Fruit fly (Drosophila melanogaster) whole organism, adult: Measurements from ENCODE around the gene ZIPIC.

ENCODE experiments used
- CG11617 ChIP-seq: fragments of 200-800 bp; sonication (Bioruptor generic); optimal IDR thresholded peaks from 2 replicates; lab custom pipeline; 2017; ENCODE audit warnings: mild to moderate bottlenecking, missing biosample characterization, missing genetic modification reagents, missing genetic modification characterization
- CG12768 ChIP-seq: fragments of 200-800 bp; sonication (Bioruptor generic); optimal IDR thresholded peaks from 2 replicates; lab custom pipeline; 2017; ENCODE audit warnings: missing biosample characterization, missing genetic modification characterization, mild to moderate bottlenecking, moderate library complexity, missing genetic modification reagents
- CG14711 ChIP-seq: fragments of 200-800 bp; sonication (Bioruptor generic); optimal IDR thresholded peaks from 2 replicates; lab custom pipeline; 2018; ENCODE audit warnings: missing biosample characterization, mild to moderate bottlenecking, missing genetic modification characterization, moderate library complexity
- CG1620 ChIP-seq: fragments of 200-800 bp; sonication (Bioruptor generic); optimal IDR thresholded peaks from 2 replicates; lab custom pipeline; 2016; ENCODE audit warnings: missing biosample characterization, missing genetic modification characterization
- CG33017 ChIP-seq: fragments of 200-800 bp; sonication (Bioruptor generic); optimal IDR thresholded peaks from 2 replicates; lab custom pipeline; 2018; ENCODE audit warnings: missing biosample characterization, mild to moderate bottlenecking, missing genetic modification characterization, moderate library complexity
- CG5204 ChIP-seq: fragments of 200-800 bp; sonication (Bioruptor generic); optimal IDR thresholded peaks from 2 replicates; lab custom pipeline; 2016; ENCODE audit warnings: missing biosample characterization, missing genetic modification characterization
- CG7045 ChIP-seq: fragments of 200-800 bp; sonication (Bioruptor generic); optimal IDR thresholded peaks from 2 replicates; lab custom pipeline; 2017; ENCODE audit warnings: missing biosample characterization, mild to moderate bottlenecking, missing genetic modification characterization
- CG7101 ChIP-seq: fragments of 200-800 bp; sonication (Bioruptor generic); optimal IDR thresholded peaks from 2 replicates; lab custom pipeline; 2018; ENCODE audit warnings: missing biosample characterization, mild to moderate bottlenecking, missing genetic modification characterization, moderate library complexity
- Clk ChIP-seq: fragments of 200-800 bp; sonication (Bioruptor generic); optimal IDR thresholded peaks from 2 replicates; lab custom pipeline; 2017; ENCODE audit warnings: missing biosample characterization, missing genetic modification characterization
- Crg-1 ChIP-seq: fragments of 200-800 bp; sonication (Bioruptor generic); optimal IDR thresholded peaks from 2 replicates; lab custom pipeline; 2016; ENCODE audit warnings: missing biosample characterization, missing genetic modification characterization
- Hr96 ChIP-seq: fragments of 200-800 bp; sonication (Bioruptor generic); optimal IDR thresholded peaks from 2 replicates; lab custom pipeline; 2016; ENCODE audit warnings: missing biosample characterization, missing genetic modification characterization
- Mnt ChIP-seq: fragments of 200-800 bp; sonication (Bioruptor generic); optimal IDR thresholded peaks from 2 replicates; lab custom pipeline; 2016; ENCODE audit warnings: missing biosample characterization, mild to moderate bottlenecking, missing genetic modification characterization
- bab1 ChIP-seq: fragments of 200-800 bp; sonication (Bioruptor generic); optimal IDR thresholded peaks from 3 replicates; lab custom pipeline; 2019; ENCODE audit warnings: missing biosample characterization, mild to moderate bottlenecking, missing genetic modification characterization, moderate library complexity
- cic ChIP-seq: fragments of 200-800 bp; sonication (Bioruptor generic); optimal IDR thresholded peaks from 2 replicates; lab custom pipeline; 2017; ENCODE audit warnings: missing biosample characterization, mild to moderate bottlenecking, missing genetic modification characterization, moderate library complexity
- cnc ChIP-seq, 2 experiments: fragments of >200 bp; optimal IDR thresholded peaks; 2 replicates each; lab custom pipeline; 2017
- kay ChIP-seq: fragments of 200-800 bp; sonication (Bioruptor generic); peaks from one replicate; lab custom pipeline; 2016; ENCODE audit warnings: missing biosample characterization, missing genetic modification characterization, borderline replicate concordance
- ovo ChIP-seq: fragments of 200-800 bp; sonication (Bioruptor generic); optimal IDR thresholded peaks from 2 replicates; lab custom pipeline; 2016; ENCODE audit warnings: missing biosample characterization, missing genetic modification characterization
- pad ChIP-seq: fragments of 200-800 bp; sonication (Bioruptor generic); optimal IDR thresholded peaks from 3 replicates; lab custom pipeline; 2017; ENCODE audit warnings: missing biosample characterization, missing genetic modification characterization, mild to moderate bottlenecking, moderate library complexity, missing genetic modification reagents
- tj ChIP-seq: fragments of 200-800 bp; sonication (Bioruptor generic); optimal IDR thresholded peaks from 3 replicates; lab custom pipeline; 2017; ENCODE audit warnings: missing biosample characterization, mild to moderate bottlenecking, missing genetic modification characterization, moderate library complexity
- toe ChIP-seq: fragments of 200-800 bp; sonication (Bioruptor generic); optimal IDR thresholded peaks from 2 replicates; lab custom pipeline; 2016; ENCODE audit warnings: missing biosample characterization, missing genetic modification characterization

The ZIPIC gene

DNA sequence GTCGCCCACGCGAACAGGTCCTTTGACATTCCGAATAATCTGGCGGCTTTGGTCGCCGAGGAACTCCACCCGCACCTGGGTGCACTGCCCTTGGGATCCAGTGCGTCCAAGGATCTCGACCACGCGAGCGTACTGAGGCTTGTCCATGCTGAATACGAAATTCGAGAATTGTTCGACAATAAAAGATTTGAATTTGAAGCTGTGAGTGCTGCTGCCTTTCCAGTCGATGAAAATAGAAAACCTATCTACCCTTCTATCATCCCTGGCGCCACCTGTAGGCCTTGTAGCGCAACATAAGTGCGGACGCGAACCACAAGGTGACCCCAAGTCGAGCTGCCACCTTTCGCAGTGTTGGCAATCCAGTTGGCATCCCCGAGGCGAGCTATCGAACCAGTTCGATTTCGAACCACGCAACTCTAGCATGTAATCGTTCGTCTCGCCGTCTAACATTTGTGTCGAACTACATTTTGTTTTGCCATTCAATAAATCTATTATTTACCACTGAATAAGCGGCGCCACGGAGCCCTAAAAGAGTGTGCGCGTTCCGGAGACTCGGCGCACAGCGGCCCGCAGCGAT, 14.1 kb downstream of the ZIPIC start, which contains the start of the genes RpS28a and Axn:
RpS28a (minus strand) TSS at position 197 of the 577 bp plus-strand sequence.
Axn (plus strand) TSS at position 391 of the 577 bp plus-strand sequence.
- TF ChIP-seq pad (GFP tag; lab: Kevin White, UChicago): no peak
- no peak for TF ChIP-seq CG1620 (GFP tag; lab: Kevin White, UChicago)
- peak; percentile 5 for TF ChIP-seq Mnt (GFP tag; lab: Kevin White, UChicago)
- no peak for TF ChIP-seq CG33017
- TF ChIP-seq toe (GFP tag; lab: Kevin White, UChicago): no peak
- peak; percentile 57 for TF ChIP-seq CG14711 (tag; lab: Kevin White, UChicago)

DNA sequence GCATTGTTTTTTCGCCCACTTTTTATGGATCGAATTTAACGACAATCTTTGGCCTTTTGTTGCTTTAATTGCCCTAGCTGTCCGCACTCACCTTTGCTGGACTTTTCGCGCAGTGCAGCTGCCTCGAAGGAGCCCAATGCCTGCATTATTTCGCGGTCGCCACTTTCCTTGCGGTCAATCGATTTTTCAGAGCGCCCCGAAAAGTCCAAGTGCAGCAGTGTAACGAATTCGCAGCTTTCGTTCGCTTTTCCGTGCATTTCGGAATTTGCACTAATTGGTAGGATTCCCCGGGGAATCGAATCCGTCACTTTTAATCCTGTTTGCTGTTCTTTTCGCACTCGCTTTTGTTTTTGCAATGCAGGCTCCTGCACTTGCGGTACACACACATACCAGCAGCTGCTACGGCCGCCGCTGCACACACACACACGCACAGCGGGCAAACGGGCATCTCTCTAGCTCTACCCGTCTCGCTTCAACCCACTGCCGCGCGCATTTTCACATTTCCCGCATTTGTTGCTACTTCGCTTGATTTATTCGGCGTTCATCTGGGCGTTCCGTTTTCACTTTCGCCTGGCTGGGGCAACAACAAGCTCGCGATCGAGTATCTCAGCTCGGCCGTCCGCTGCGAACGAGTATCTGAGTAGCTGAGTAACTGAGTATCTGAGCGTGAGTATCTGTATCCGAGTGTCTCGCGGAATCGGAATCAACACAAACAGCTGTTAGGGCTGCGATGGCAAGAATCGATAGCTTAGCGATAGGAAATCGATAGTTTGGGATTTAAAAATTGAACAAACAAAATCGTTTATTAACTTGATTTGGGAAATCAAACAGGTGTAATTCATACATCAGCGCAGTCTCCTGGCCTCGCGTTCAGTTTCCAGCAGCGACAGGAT, 14.9 kb downstream of the ZIPIC start, which contains the start of gene Mgat2:
Mgat2 (minus strand) TSS at position 663 of the 893 bp plus-strand sequence.
- TF ChIP-seq Crg-1: no peak
- peak; percentile 75 for TF ChIP-seq Mnt (GFP tag; lab: Kevin White, UChicago)
- TF ChIP-seq cic (GFP tag; lab: Kevin White, UChicago): peak; percentile 85
- peak; percentile 41 for TF ChIP-seq bab1 (GFP tag; lab: Kevin White, UChicago)
- TF ChIP-seq CG7045 (GFP tag; lab: Kevin White, UChicago): peak; percentile 50
- TF ChIP-seq CG11617 (GFP tag; lab: Kevin White, UChicago): peak; percentile 53
- TF ChIP-seq CG7101 (tag; lab: Kevin White, UChicago): peak; percentile 42
- TF ChIP-seq CG1620 (GFP tag; lab: Kevin White, UChicago): no peak
- no peak for TF ChIP-seq Clk (GFP tag; lab: Kevin White, UChicago)
- TF ChIP-seq Hr96 (GFP tag; lab: Kevin White, UChicago): peak; percentile 72
- TF ChIP-seq tj: peak; percentile 28
- TF ChIP-seq CG12768 (GFP tag; lab: Kevin White, UChicago): peak; percentile 67
- peak; percentile 65 for TF ChIP-seq CG33017

DNA sequence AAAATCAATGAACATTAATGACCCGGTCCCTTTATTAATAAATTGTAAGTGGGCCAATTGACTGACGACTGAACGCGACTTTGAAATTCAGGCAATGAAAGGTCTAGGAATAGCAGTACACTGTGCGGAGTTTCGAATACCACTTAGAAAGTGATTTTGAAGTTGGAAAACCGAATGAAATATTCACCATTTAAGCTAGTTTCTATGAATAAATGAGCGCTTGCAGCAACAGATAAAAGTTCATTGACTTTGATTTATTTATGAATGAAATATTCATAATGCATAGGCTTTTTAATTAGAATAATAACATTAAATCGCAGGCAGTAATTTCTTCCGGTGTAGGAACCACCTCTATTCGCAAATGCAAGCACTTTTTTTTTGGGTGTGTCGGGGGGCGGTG, 15.7 kb downstream of the ZIPIC start:
- TF ChIP-seq CG7045 (GFP tag; lab: Kevin White, UChicago): no peak
- TF ChIP-seq CG5204: no peak
- no peak for TF ChIP-seq Crg-1
- TF ChIP-seq CG7101 (tag; lab: Kevin White, UChicago): no peak
- TF ChIP-seq CG1620 (GFP tag; lab: Kevin White, UChicago): no peak
- no peak for TF ChIP-seq Hr96 (GFP tag; lab: Kevin White, UChicago)
- TF ChIP-seq tj: peak; percentile 89
- peak; percentile 19 for TF ChIP-seq bab1 (GFP tag; lab: Kevin White, UChicago)
- no peak for TF ChIP-seq cnc (optimal IDR thresholded peaks at IDR 0.05; lab: Kevin White, UChicago)
- TF ChIP-seq ovo (GFP tag; lab: Kevin White, UChicago): no peak
- TF ChIP-seq toe (GFP tag; lab: Kevin White, UChicago): no peak
- no peak for TF ChIP-seq pad (GFP tag; lab: Kevin White, UChicago)
- TF ChIP-seq CG33017: no peak

DNA sequence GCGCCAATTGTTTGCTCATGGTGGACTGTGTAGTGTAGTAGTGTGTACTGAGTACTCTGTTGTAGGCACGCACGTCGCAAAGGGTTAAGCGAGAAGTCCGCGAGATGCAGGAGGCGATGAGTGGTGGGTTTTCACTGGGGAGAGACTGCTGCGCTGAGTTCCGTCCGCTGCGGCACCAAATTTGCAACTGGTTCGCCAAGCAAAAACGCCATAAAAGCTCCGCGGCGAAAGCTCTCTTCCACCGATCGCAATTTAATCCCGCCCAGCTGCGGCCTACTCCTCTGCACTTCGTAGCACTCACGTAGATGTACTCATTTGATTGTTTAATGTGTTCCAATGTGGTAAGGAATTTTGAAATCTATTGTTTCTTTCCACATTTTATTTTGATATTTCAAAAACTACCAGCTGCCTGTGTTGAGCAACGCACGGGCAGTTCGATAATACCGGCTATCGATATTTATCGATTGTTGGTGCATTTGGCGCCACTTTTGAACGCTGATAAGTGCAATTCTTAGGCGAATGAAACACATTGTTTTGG, 21.6 kb downstream of the ZIPIC start, which contains the start of gene CG7920:
CG7920 (minus strand) TSS at position 308 of the 538 bp plus-strand sequence.
- no peak for TF ChIP-seq Clk (GFP tag; lab: Kevin White, UChicago)
- no peak for TF ChIP-seq ovo (GFP tag; lab: Kevin White, UChicago)
- TF ChIP-seq tj: no peak
- TF ChIP-seq kay: no peak
- peak; percentile 31 for TF ChIP-seq cic (GFP tag; lab: Kevin White, UChicago)
- peak; percentile 83 for TF ChIP-seq bab1 (GFP tag; lab: Kevin White, UChicago)
- peak; percentile 37 for TF ChIP-seq CG7045 (GFP tag; lab: Kevin White, UChicago)
- peak; percentile 69 for TF ChIP-seq CG7101 (tag; lab: Kevin White, UChicago)
- TF ChIP-seq cnc (optimal IDR thresholded peaks at IDR 0.05; lab: Kevin White, UChicago): peak in 1 of 2 experiments; percentile 62
- TF ChIP-seq CG12768 (GFP tag; lab: Kevin White, UChicago): peak; percentile 41
- TF ChIP-seq CG33017: peak; percentile 45
- peak; percentile 60 for TF ChIP-seq CG14711 (tag; lab: Kevin White, UChicago)
- TF ChIP-seq Crg-1: peak; percentile 72
- peak; percentile 59 for TF ChIP-seq CG1620 (GFP tag; lab: Kevin White, UChicago)
- peak; percentile 54 for TF ChIP-seq CG11617 (GFP tag; lab: Kevin White, UChicago)
- peak; percentile 68 for TF ChIP-seq Hr96 (GFP tag; lab: Kevin White, UChicago)
- TF ChIP-seq pad (GFP tag; lab: Kevin White, UChicago): peak; percentile 67
- TF ChIP-seq toe (GFP tag; lab: Kevin White, UChicago): peak; percentile 7
- no peak for TF ChIP-seq CG5204
- TF ChIP-seq Mnt (GFP tag; lab: Kevin White, UChicago): peak; percentile 37

DNA sequence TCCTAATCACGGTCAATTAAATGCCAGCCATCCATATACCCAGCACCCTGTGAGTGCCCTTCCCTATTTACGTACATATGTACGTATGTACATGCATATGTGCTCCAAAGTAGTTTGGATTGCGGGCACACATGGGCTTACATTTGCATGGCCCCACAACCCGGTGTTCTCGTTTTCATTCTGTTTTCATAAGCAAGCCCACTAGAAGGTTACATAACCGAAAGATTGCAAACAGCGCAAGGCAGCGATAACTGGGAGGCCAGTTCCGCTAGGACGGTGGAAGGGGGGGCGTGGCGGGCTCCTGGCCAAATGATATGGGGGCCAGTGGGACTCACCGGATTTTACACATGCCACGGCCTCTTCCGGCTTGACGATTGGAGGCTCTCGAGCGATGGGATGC, 22.2 kb downstream of the ZIPIC start:
- TF ChIP-seq Hr96 (GFP tag; lab: Kevin White, UChicago): no peak
- peak; percentile 49 for TF ChIP-seq cic (GFP tag; lab: Kevin White, UChicago)
